Worm (Caenorhabditis elegans): ENCODE measurements around the gene Y39A3B.8.

DNA sequence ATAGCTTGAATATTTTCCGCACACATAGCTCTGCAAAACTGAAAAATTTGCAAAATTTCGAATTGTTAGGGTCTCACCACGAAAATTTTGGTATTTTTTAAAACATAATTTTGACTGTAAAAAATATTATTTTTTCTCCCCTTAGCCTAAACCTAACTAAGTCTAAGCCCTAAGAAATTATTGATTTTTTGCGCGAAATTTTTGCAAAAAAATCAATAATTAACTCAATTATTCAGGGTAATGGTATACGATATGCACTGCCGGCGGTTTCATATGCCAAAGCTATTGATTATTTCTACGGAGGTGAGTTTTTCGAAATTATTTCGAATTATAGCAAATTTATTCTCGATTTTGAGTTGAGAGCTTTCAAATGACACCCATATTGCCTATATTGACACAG lies 13.4 kb downstream of the Y39A3B.8 start:
- TF ChIP-seq T22C8.4 (GFP tag; IDR thresholded peaks at IDR 0.05) (peak; percentile 58), ztf-29 (GFP tag; IDR thresholded peaks at IDR 0.05) (no peak), ref-1 (GFP tag; conservative IDR thresholded peaks at IDR 0.05) (no peak), klf-2 (GFP tag; conservative IDR thresholded peaks at IDR 0.05) (no peak), flt-1 (GFP tag; IDR thresholded peaks at IDR 0.05) (no peak)
